Worm (Caenorhabditis elegans) whole organism, L4 larva: ENCODE measurements around the gene cit-1.2.

Experiments
- Y105C5A.15 ChIP-seq: fragments of 200-800 bp; sonication (Bioruptor generic); IDR thresholded peaks from 2 replicates; pipeline ENCODE4 v1.3.6; 2022; ENCODE audit warnings: missing genetic modification characterization, missing compliant biosample characterization
- ceh-44 ChIP-seq: fragments of 200-800 bp; sonication (Bioruptor generic); IDR thresholded peaks from 2 replicates; pipeline ENCODE4 v1.3.6; 2022; ENCODE audit warnings: missing genetic modification reagents, missing genetic modification characterization, missing compliant biosample characterization
- mep-1 ChIP-seq: fragments of 150-350 bp; sonication (generic microtip); optimal IDR thresholded peaks from 3 replicates; lab custom pipeline; 2014; ENCODE audit warnings: missing biosample characterization, missing genetic modification characterization
- nhr-237 ChIP-seq: sonication (generic microtip); optimal IDR thresholded peaks from 2 replicates; lab custom pipeline; 2017; ENCODE audit warnings: missing biosample characterization, missing genetic modification characterization
- unc-62 ChIP-seq, 3 experiments: fragments of 150-350 bp in 1 of 3; sonication (generic microtip); optimal IDR thresholded peaks in 2 of 3; peaks in 1 of 3; 1 replicate in 1 of 3; 2 replicates in 2 of 3; lab custom pipeline; 2014 to 2017; ENCODE audit warnings: missing biosample characterization in 3 of 3, missing genetic modification characterization in 3 of 3, missing genetic modification reagents in 3 of 3, missing genotype in 1 of 3
- ztf-11 ChIP-seq: fragments of 150-350 bp; optimal IDR thresholded peaks from 2 replicates; lab custom pipeline; 2014; ENCODE audit warnings: missing biosample characterization, missing genetic modification characterization
- ztf-7 ChIP-seq: fragments of 150-350 bp; optimal IDR thresholded peaks from 2 replicates; lab custom pipeline; 2014; ENCODE audit warnings: missing biosample characterization, missing genetic modification characterization

cit-1.2 gene

ce11 chrIII:8061114-8061513 lies 50.5 kb downstream of the cit-1.2 start:
- peak in 1 of 2 experiments; percentile 96 for TF ChIP-seq unc-62 (GFP tag; optimal IDR thresholded peaks at IDR 0.05 in 1 of 2; lab: Kevin White, UChicago)
- no peak for TF ChIP-seq unc-62 (tag; optimal IDR thresholded peaks at IDR 0.05; lab: Kevin White, UChicago)
- TF ChIP-seq ztf-11 (tag; lab: Kevin White, UChicago), result no peak
- TF ChIP-seq ztf-7 (tag; lab: Kevin White, UChicago), result no peak
- TF ChIP-seq nhr-237 (tag; lab: Kevin White, UChicago), result no peak
- TF ChIP-seq mep-1 (tag; lab: Kevin White, UChicago), result no peak
- TF ChIP-seq ceh-44 (GFP tag; lab: Robert Waterston, UW), result no peak
- TF ChIP-seq Y105C5A.15, result no peak
